Fruit fly (Drosophila melanogaster) whole organism, embryonic: ENCODE data around the gene CG10337.

Experiments used
- Asciz ChIP-seq: fragments of 200-800 bp; sonication (Bioruptor generic); optimal IDR thresholded peaks from 2 replicates; lab custom pipeline; 2017; ENCODE audit warnings: missing biosample characterization, mild to moderate bottlenecking, missing genetic modification characterization, missing genetic modification reagents
- B-H1 ChIP-seq: fragments of 200-800 bp; sonication (Bioruptor generic); IDR thresholded peaks from 3 replicates; pipeline ENCODE4 v1.3.6; 2022; ENCODE audit warnings: missing biosample characterization, missing genetic modification characterization
- Bgb ChIP-seq: fragments of 200-800 bp; sonication (Bioruptor generic); IDR thresholded peaks from 2 replicates; pipeline ENCODE4 v1.3.6; 2022; ENCODE audit warnings: missing biosample characterization, missing genetic modification characterization; ENCODE audit not compliant: partially characterized antibody
- CG11085 ChIP-seq: fragments of 200-800 bp; sonication (Bioruptor generic); IDR thresholded peaks from 2 replicates; pipeline ENCODE4 v1.3.6; 2022; ENCODE audit warnings: missing biosample characterization, missing genetic modification characterization
- CG12391 ChIP-seq: fragments of 200-800 bp; sonication (Bioruptor generic); optimal IDR thresholded peaks from 3 replicates; lab custom pipeline; 2018; ENCODE audit warnings: missing biosample characterization, mild to moderate bottlenecking, missing genetic modification characterization, moderate library complexity
- CG12769 ChIP-seq: fragments of 200-800 bp; sonication (Bioruptor generic); optimal IDR thresholded peaks from 2 replicates; lab custom pipeline; 2019; ENCODE audit warnings: missing biosample characterization, mild to moderate bottlenecking, missing genetic modification characterization, moderate library complexity
- CG12942 ChIP-seq: fragments of 200-800 bp; sonication (Bioruptor generic); optimal IDR thresholded peaks from 3 replicates; lab custom pipeline; 2016; ENCODE audit warnings: missing biosample characterization, missing genetic modification characterization
- CG15011 ChIP-seq: fragments of 200-800 bp; sonication (Bioruptor generic); optimal IDR thresholded peaks from 3 replicates; lab custom pipeline; 2018; ENCODE audit warnings: missing biosample characterization, mild to moderate bottlenecking, missing genetic modification characterization
- CG15479 ChIP-seq: fragments of 200-800 bp; sonication (Bioruptor generic); optimal IDR thresholded peaks from 3 replicates; lab custom pipeline; 2019; ENCODE audit warnings: missing biosample characterization, mild to moderate bottlenecking, missing genetic modification characterization, moderate library complexity
- CG2875 ChIP-seq: fragments of 200-800 bp; sonication (Bioruptor generic); optimal IDR thresholded peaks from 2 replicates; lab custom pipeline; 2017; ENCODE audit warnings: missing biosample characterization, mild to moderate bottlenecking, missing genetic modification characterization, missing genetic modification reagents
- CG30431 ChIP-seq: fragments of 200-800 bp; sonication (Bioruptor generic); optimal IDR thresholded peaks from 2 replicates; lab custom pipeline; 2017; ENCODE audit warnings: missing biosample characterization, missing genetic modification characterization
- CG31388 ChIP-seq: fragments of 200-800 bp; sonication (Bioruptor generic); optimal IDR thresholded peaks from 2 replicates; lab custom pipeline; 2016; ENCODE audit warnings: missing biosample characterization, missing genetic modification characterization
- CG34422 ChIP-seq: fragments of 200-800 bp; sonication (Bioruptor generic); IDR thresholded peaks from 3 replicates; pipeline ENCODE4 v1.3.6; 2022; ENCODE audit warnings: missing biosample characterization, missing genetic modification characterization
- CG4707 ChIP-seq: fragments of 200-800 bp; sonication (Bioruptor generic); optimal IDR thresholded peaks from 2 replicates; lab custom pipeline; 2018; ENCODE audit warnings: missing biosample characterization, mild to moderate bottlenecking, missing genetic modification characterization, moderate library complexity
- CG6272 ChIP-seq: fragments of 200-800 bp; sonication (Bioruptor generic); IDR thresholded peaks from 2 replicates; pipeline ENCODE4 v1.3.6; 2022; ENCODE audit warnings: missing biosample characterization, missing genetic modification characterization
- CTCF ChIP-seq: fragments of 200-800 bp; sonication (Bioruptor generic); optimal IDR thresholded peaks from 2 replicates; lab custom pipeline; 2017; ENCODE audit warnings: missing biosample characterization, mild to moderate bottlenecking, missing genetic modification characterization, moderate library complexity
- Dbx ChIP-seq: fragments of 200-800 bp; sonication (Bioruptor generic); IDR thresholded peaks from 3 replicates; pipeline ENCODE4 v1.3.6; 2022; ENCODE audit warnings: missing biosample characterization, missing genetic modification characterization
- Dip2 ChIP-seq: fragments of 200-800 bp; sonication (Bioruptor generic); IDR thresholded peaks from 2 replicates; pipeline ENCODE4 v1.3.6; 2022; ENCODE audit warnings: missing biosample characterization, missing genetic modification characterization
- H15 ChIP-seq: fragments of 200-800 bp; sonication (Bioruptor generic); IDR thresholded peaks from 3 replicates; pipeline ENCODE4 v1.3.6; 2022; ENCODE audit warnings: missing biosample characterization, missing genetic modification characterization
- Hr51 ChIP-seq, 2 experiments: fragments of 200-800 bp; sonication (Bioruptor generic); optimal IDR thresholded peaks; 2 replicates in 1 of 2; 3 replicates in 1 of 2; lab custom pipeline; 2016 to 2018; ENCODE audit warnings: missing biosample characterization in 2 of 2, missing genetic modification characterization in 2 of 2, mild to moderate bottlenecking in 1 of 2, moderate library complexity in 1 of 2
- Hsf ChIP-seq: fragments of 200-800 bp; sonication (Bioruptor generic); optimal IDR thresholded peaks from 3 replicates; lab custom pipeline; 2016; ENCODE audit warnings: missing biosample characterization, missing genetic modification characterization
- Jarid2 ChIP-seq: fragments of 200-800 bp; sonication (Bioruptor generic); optimal IDR thresholded peaks from 3 replicates; lab custom pipeline; 2017; ENCODE audit warnings: mild to moderate bottlenecking, missing biosample characterization, missing genetic modification reagents, missing genetic modification characterization
- MTF-1 ChIP-seq: fragments of 200-800 bp; sonication (Bioruptor generic); optimal IDR thresholded peaks from 2 replicates; lab custom pipeline; 2018; ENCODE audit warnings: missing biosample characterization, mild to moderate bottlenecking, missing genetic modification characterization, borderline replicate concordance
- Opbp ChIP-seq: fragments of 200-800 bp; sonication (Bioruptor generic); IDR thresholded peaks from 3 replicates; pipeline ENCODE4 v1.3.6; 2022; ENCODE audit warnings: missing biosample characterization, missing genetic modification characterization; ENCODE audit not compliant: partially characterized antibody
- Sin3A ChIP-seq: fragments of >200 bp; optimal IDR thresholded peaks from 2 replicates; lab custom pipeline; 2018
- Six4 ChIP-seq: fragments of 200-800 bp; sonication (Bioruptor generic); optimal IDR thresholded peaks from 2 replicates; lab custom pipeline; 2016; ENCODE audit warnings: missing biosample characterization, missing genetic modification characterization
- Tbp ChIP-seq: fragments of >200 bp; optimal IDR thresholded peaks from 2 replicates; lab custom pipeline; 2018; ENCODE audit warnings: missing biosample characterization, missing genetic modification characterization
- cg ChIP-seq: fragments of 200-800 bp; sonication (Bioruptor generic); optimal IDR thresholded peaks from 3 replicates; lab custom pipeline; 2019; ENCODE audit warnings: missing biosample characterization, mild to moderate bottlenecking, missing genetic modification characterization, moderate library complexity
- crol ChIP-seq: fragments of 200-800 bp; sonication (Bioruptor generic); IDR thresholded peaks from 2 replicates; pipeline ENCODE4 v1.3.6; 2022; ENCODE audit warnings: missing biosample characterization, missing genetic modification characterization
- esg ChIP-seq: fragments of 200-800 bp; sonication (Bioruptor generic); conservative IDR thresholded peaks from 2 replicates; pipeline ENCODE4 v1.3.6; 2022; ENCODE audit warnings: missing biosample characterization, missing genetic modification characterization
- fd64A ChIP-seq: fragments of 200-800 bp; sonication (Bioruptor generic); optimal IDR thresholded peaks from 3 replicates; lab custom pipeline; 2018; ENCODE audit warnings: missing biosample characterization, mild to moderate bottlenecking, missing genetic modification characterization
- grau ChIP-seq: fragments of 200-800 bp; optimal IDR thresholded peaks from 3 replicates; lab custom pipeline; 2019; ENCODE audit warnings: missing biosample characterization, mild to moderate bottlenecking, missing genetic modification characterization, moderate library complexity
- h ChIP-seq: fragments of >200 bp; optimal IDR thresholded peaks from 2 replicates; lab custom pipeline; 2017
- hb ChIP-seq: fragments of 200-800 bp; sonication (Bioruptor generic); IDR thresholded peaks from 3 replicates; pipeline ENCODE4 v1.3.6; 2022; ENCODE audit warnings: missing biosample characterization, missing genetic modification characterization; ENCODE audit not compliant: partially characterized antibody
- hbn ChIP-seq: fragments of 200-800 bp; sonication (Bioruptor generic); IDR thresholded peaks from 2 replicates; pipeline ENCODE4 v1.3.6; 2022; ENCODE audit warnings: missing biosample characterization, missing genetic modification characterization; ENCODE audit not compliant: partially characterized antibody
- inv ChIP-seq: fragments of 200-800 bp; sonication (Bioruptor generic); IDR thresholded peaks from 2 replicates; pipeline ENCODE4 v1.3.6; 2022; ENCODE audit warnings: missing biosample characterization, missing genetic modification characterization; ENCODE audit not compliant: partially characterized antibody
- lola ChIP-seq, 3 experiments: fragments of >200 bp in 2 of 3; fragments of 200-800 bp in 1 of 3; sonication (Bioruptor generic) in 1 of 3; optimal IDR thresholded peaks; 2 replicates each; lab custom pipeline; 2017 to 2019; ENCODE audit warnings: missing biosample characterization in 3 of 3, missing genetic modification characterization in 3 of 3, mild to moderate bottlenecking in 1 of 3, moderate library complexity in 1 of 3
- mam ChIP-seq: fragments of 200-800 bp; sonication (Bioruptor generic); optimal IDR thresholded peaks from 3 replicates; lab custom pipeline; 2016; ENCODE audit warnings: missing biosample characterization, missing genetic modification characterization
- oc ChIP-seq: fragments of 200-800 bp; sonication (Bioruptor generic); optimal IDR thresholded peaks from 2 replicates; lab custom pipeline; 2018; ENCODE audit warnings: missing biosample characterization, mild to moderate bottlenecking, missing genetic modification characterization, moderate library complexity
- onecut ChIP-seq: fragments of 200-800 bp; sonication (Bioruptor generic); IDR thresholded peaks from 2 replicates; pipeline ENCODE4 v1.3.6; 2022; ENCODE audit warnings: missing biosample characterization, missing genetic modification characterization
- peb ChIP-seq: fragments of 200-800 bp; sonication (Bioruptor generic); IDR thresholded peaks from 2 replicates; pipeline ENCODE4 v1.3.6; 2022; ENCODE audit warnings: missing biosample characterization, missing genetic modification characterization
- ranshi ChIP-seq: fragments of 200-800 bp; sonication (Bioruptor generic); IDR thresholded peaks from 2 replicates; pipeline ENCODE4 v1.3.6; 2022; ENCODE audit warnings: missing biosample characterization, missing genetic modification characterization
- rib ChIP-seq: fragments of 200-800 bp; sonication (Bioruptor generic); IDR thresholded peaks from 2 replicates; pipeline ENCODE4 v1.3.6; 2022; ENCODE audit warnings: missing biosample characterization, missing genetic modification characterization
- sens ChIP-seq: fragments of 200-800 bp; sonication (Bioruptor generic); peaks from one replicate; lab custom pipeline; 2016; ENCODE audit warnings: missing biosample characterization, missing genetic modification characterization
- sens-2 ChIP-seq: fragments of 200-800 bp; sonication (Bioruptor generic); IDR thresholded peaks from 2 replicates; pipeline ENCODE4 v1.3.6; 2022; ENCODE audit warnings: missing biosample characterization, missing genetic modification characterization
- slou ChIP-seq: fragments of 200-800 bp; sonication (Bioruptor generic); optimal IDR thresholded peaks from 3 replicates; lab custom pipeline; 2016; ENCODE audit warnings: missing biosample characterization, missing genetic modification characterization
- sob ChIP-seq: fragments of 200-800 bp; sonication (Bioruptor generic); IDR thresholded peaks from 2 replicates; pipeline ENCODE4 v1.3.6; 2022; ENCODE audit warnings: missing biosample characterization, missing genetic modification characterization
- sug ChIP-seq: fragments of 200-800 bp; optimal IDR thresholded peaks from 2 replicates; lab custom pipeline; 2019; ENCODE audit warnings: missing biosample characterization, mild to moderate bottlenecking, missing genetic modification characterization, moderate library complexity
- ttk ChIP-seq: fragments of 200-800 bp; sonication (Bioruptor generic); IDR thresholded peaks from 2 replicates; pipeline ENCODE4 v2.1.2; 2022; ENCODE audit warnings: missing biosample characterization, missing genetic modification characterization
- wdn ChIP-seq: fragments of 200-800 bp; sonication (Bioruptor generic); IDR thresholded peaks from 2 replicates; pipeline ENCODE4 v1.3.6; 2022; ENCODE audit warnings: missing biosample characterization, missing genetic modification characterization
- zen ChIP-seq: fragments of 200-800 bp; sonication (Bioruptor generic); optimal IDR thresholded peaks from 3 replicates; lab custom pipeline; 2018; ENCODE audit warnings: missing biosample characterization, mild to moderate bottlenecking, missing genetic modification characterization, moderate library complexity
- zen2 ChIP-seq: fragments of 200-800 bp; sonication (Bioruptor generic); IDR thresholded peaks from 3 replicates; pipeline ENCODE4 v1.3.6; 2022; ENCODE audit warnings: missing biosample characterization, missing genetic modification characterization; ENCODE audit not compliant: partially characterized antibody

Gene CG10337

DNA sequence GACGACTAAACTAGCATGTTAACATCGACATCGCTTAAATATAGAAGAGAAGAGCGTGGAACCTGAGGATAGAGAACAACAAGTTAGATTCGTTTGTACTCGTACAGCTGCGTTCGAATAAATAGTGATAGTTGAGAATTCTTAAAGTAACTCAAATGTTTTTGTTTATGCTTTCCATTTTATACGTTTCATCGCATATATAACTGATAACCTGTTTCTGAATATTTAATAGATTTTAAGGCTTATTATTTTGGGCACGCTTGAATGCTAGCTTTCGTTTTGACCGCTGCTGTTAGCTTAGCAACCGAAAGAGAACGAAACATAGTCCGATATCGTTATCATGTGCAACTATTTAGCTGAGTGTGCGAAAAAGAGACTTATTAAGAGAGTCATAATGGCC, 18.5 kb downstream of the CG10337 start (continued):
- peak; percentile 58 for TF ChIP-seq CG4707
- no peak for TF ChIP-seq Opbp (GFP tag; lab: Robert Waterston, UW)
- TF ChIP-seq Dbx (GFP tag; lab: Robert Waterston, UW), result peak; percentile 98
- TF ChIP-seq fd64A (GFP tag; lab: Kevin White, UChicago), result peak; percentile 53
- TF ChIP-seq Asciz (GFP tag; lab: Kevin White, UChicago), result peak; percentile 80
- TF ChIP-seq crol, result peak; percentile 46; the same call in 1 of the 2 replicates
- peak; percentile 21; the same call in 1 of the 2 replicates for TF ChIP-seq Dip2 (GFP tag; lab: Robert Waterston, UW)
- no peak for TF ChIP-seq Bgb (GFP tag; lab: Robert Waterston, UW)
- peak; percentile 77 for TF ChIP-seq peb (GFP tag; lab: Robert Waterston, UW)
- peak; percentile 84 for TF ChIP-seq ttk (GFP tag; lab: Robert Waterston, UW)
- peak; percentile 92 for TF ChIP-seq CG11085
- peak; percentile 83 for TF ChIP-seq CG31388 (GFP tag; lab: Kevin White, UChicago)
- TF ChIP-seq wdn, result peak; percentile 96
- peak; percentile 97 for TF ChIP-seq CG12391 (tag; lab: Kevin White, UChicago)
- no peak for TF ChIP-seq Tbp (GFP tag; lab: Kevin White, UChicago)
- peak; percentile 93 for TF ChIP-seq H15 (GFP tag; lab: Robert Waterston, UW)
- peak; percentile 78 for TF ChIP-seq sens-2 (GFP tag; lab: Robert Waterston, UW)
- peak; percentile 45 for TF ChIP-seq CTCF (GFP tag; lab: Kevin White, UChicago)
- TF ChIP-seq hbn (GFP tag; lab: Robert Waterston, UW), result no peak
- peak; percentile 98 for TF ChIP-seq sob (GFP tag; lab: Robert Waterston, UW)
- peak; percentile 78 for TF ChIP-seq zen (tag; lab: Kevin White, UChicago)
- TF ChIP-seq mam (GFP tag; lab: Kevin White, UChicago), result peak; percentile 98
- peak; percentile 80 for TF ChIP-seq onecut (GFP tag; lab: Robert Waterston, UW)
- peak; percentile 60 for TF ChIP-seq CG2875 (GFP tag; lab: Kevin White, UChicago)
- peak; percentile 93 for TF ChIP-seq B-H1 (GFP tag; lab: Robert Waterston, UW)
- peak; percentile 97 for TF ChIP-seq CG15011 (GFP tag; lab: Kevin White, UChicago)
- TF ChIP-seq zen2 (GFP tag; lab: Robert Waterston, UW), result no peak
- TF ChIP-seq oc (tag; lab: Kevin White, UChicago), result peak; percentile 83
- no peak for TF ChIP-seq CG15479 (GFP tag; lab: Kevin White, UChicago)
- peak; percentile 80 for TF ChIP-seq MTF-1 (GFP tag; lab: Kevin White, UChicago)
- no peak for TF ChIP-seq cg
- peak; percentile 96 for TF ChIP-seq grau (tag; lab: Kevin White, UChicago)
- no peak for TF ChIP-seq hb (GFP tag; lab: Robert Waterston, UW)
- peak; percentile 93 for TF ChIP-seq esg (GFP tag; lab: Robert Waterston, UW)
- peak in 1 of 3 experiments; percentile 53 for TF ChIP-seq lola (GFP tag; optimal IDR thresholded peaks at IDR 0.05; lab: Kevin White, UChicago)
- peak; percentile 84 for TF ChIP-seq Six4 (GFP tag; lab: Kevin White, UChicago)
- peak; percentile 96 for TF ChIP-seq ranshi (GFP tag; lab: Robert Waterston, UW)
- TF ChIP-seq Hsf (GFP tag; lab: Kevin White, UChicago), result peak; percentile 97
- peak; percentile 98 for TF ChIP-seq rib (GFP tag; lab: Robert Waterston, UW)
- TF ChIP-seq sug (tag; lab: Kevin White, UChicago), result peak; percentile 95
- TF ChIP-seq CG6272 (GFP tag; lab: Robert Waterston, UW), result peak; percentile 92
- peak; percentile 98 for TF ChIP-seq sens (GFP tag; lab: Kevin White, UChicago)
- TF ChIP-seq CG34422 (GFP tag; lab: Robert Waterston, UW), result peak; percentile 96
- TF ChIP-seq CG12769 (tag; lab: Kevin White, UChicago), result peak; percentile 99
- no peak for TF ChIP-seq Sin3A (lab: Kevin White, UChicago)
- TF ChIP-seq Jarid2, result peak; percentile 76
- peak; percentile 70 for TF ChIP-seq CG30431 (GFP tag; lab: Kevin White, UChicago)
- peak; percentile 85 for TF ChIP-seq CG12942 (GFP tag; lab: Kevin White, UChicago)
- no peak for TF ChIP-seq inv (GFP tag; lab: Robert Waterston, UW)
- TF ChIP-seq h, result no peak
- peak; percentile 95 for TF ChIP-seq Hr51 (GFP tag; optimal IDR thresholded peaks at IDR 0.05; lab: Kevin White, UChicago)
- peak; percentile 89 for TF ChIP-seq slou (GFP tag; lab: Kevin White, UChicago)
